Fruit fly (Drosophila melanogaster) whole organism, embryonic: ENCODE data around the gene CG13930.

ENCODE experiments used
- Abd-B ChIP-seq: fragments of 200-800 bp; sonication (Bioruptor generic); optimal IDR thresholded peaks from 2 replicates; lab custom pipeline; 2018; ENCODE audit warnings: missing biosample characterization, mild to moderate bottlenecking, missing genetic modification characterization, moderate library complexity
- Awh ChIP-seq: fragments of 200-800 bp; sonication (Bioruptor generic); IDR thresholded peaks from 2 replicates; pipeline ENCODE4, ENCODE4 v1.3.6; 2022; ENCODE audit warnings: missing biosample characterization, missing genetic modification characterization
- CG1024 ChIP-seq: fragments of 200-800 bp; sonication (Bioruptor generic); IDR thresholded peaks from 2 replicates; pipeline ENCODE4 v1.3.6; 2022; ENCODE audit warnings: missing biosample characterization, missing genetic modification characterization
- CG12104 ChIP-seq: fragments of 200-800 bp; sonication (Bioruptor generic); optimal IDR thresholded peaks from 3 replicates; lab custom pipeline; 2016; ENCODE audit warnings: missing biosample characterization, missing genetic modification characterization
- CG12299 ChIP-seq: fragments of 200-800 bp; sonication (Bioruptor generic); optimal IDR thresholded peaks from 2 replicates; lab custom pipeline; 2018; ENCODE audit warnings: missing biosample characterization, mild to moderate bottlenecking, missing genetic modification characterization
- CG1602 ChIP-seq: fragments of 200-800 bp; sonication (Bioruptor generic); optimal IDR thresholded peaks from 3 replicates; lab custom pipeline; 2016; ENCODE audit warnings: missing biosample characterization, missing genetic modification characterization
- CG1647 ChIP-seq: fragments of 200-800 bp; sonication (Bioruptor generic); optimal IDR thresholded peaks from 3 replicates; lab custom pipeline; 2016; ENCODE audit warnings: missing biosample characterization, missing genetic modification characterization
- CG16779 ChIP-seq: fragments of 200-800 bp; sonication (Bioruptor generic); IDR thresholded peaks from 2 replicates; pipeline ENCODE4 v1.3.6; 2022; ENCODE audit warnings: missing biosample characterization, missing genetic modification characterization
- CG18476 ChIP-seq: fragments of 200-800 bp; sonication (Bioruptor generic); optimal IDR thresholded peaks from 2 replicates; lab custom pipeline; 2016; ENCODE audit warnings: missing biosample characterization, mild to moderate bottlenecking, missing genetic modification characterization
- CG2120 ChIP-seq: fragments of 200-800 bp; sonication (Bioruptor generic); optimal IDR thresholded peaks from 3 replicates; lab custom pipeline; 2016; ENCODE audit warnings: missing biosample characterization, missing genetic modification characterization
- CG3065 ChIP-seq: fragments of 200-800 bp; sonication (Bioruptor generic); optimal IDR thresholded peaks from 2 replicates; lab custom pipeline; 2016; ENCODE audit warnings: missing biosample characterization, missing genetic modification characterization
- CG32767 ChIP-seq: fragments of 200-800 bp; sonication (Bioruptor generic); IDR thresholded peaks from 2 replicates; pipeline ENCODE4 v1.3.6; 2022; ENCODE audit warnings: missing biosample characterization, missing genetic modification characterization
- CG4424 ChIP-seq: fragments of 200-800 bp; sonication (Bioruptor generic); optimal IDR thresholded peaks from 3 replicates; lab custom pipeline; 2016; ENCODE audit warnings: missing biosample characterization, missing genetic modification characterization
- CG5245 ChIP-seq: fragments of 200-800 bp; sonication (Bioruptor generic); optimal IDR thresholded peaks from 3 replicates; lab custom pipeline; 2016; ENCODE audit warnings: missing biosample characterization, missing genetic modification characterization
- CG9609 ChIP-seq: fragments of 200-800 bp; sonication (Bioruptor generic); optimal IDR thresholded peaks from 3 replicates; lab custom pipeline; 2016; ENCODE audit warnings: missing biosample characterization, missing genetic modification characterization
- CG9797 ChIP-seq: fragments of 200-800 bp; sonication (Bioruptor generic); optimal IDR thresholded peaks from 3 replicates; lab custom pipeline; 2018; ENCODE audit warnings: missing biosample characterization, mild to moderate bottlenecking, missing genetic modification characterization
- Camta ChIP-seq: fragments of 200-800 bp; sonication (Bioruptor generic); optimal IDR thresholded peaks from 2 replicates; lab custom pipeline; 2016; ENCODE audit warnings: missing biosample characterization, missing genetic modification characterization
- D19B ChIP-seq: fragments of 200-800 bp; sonication (Bioruptor generic); optimal IDR thresholded peaks from 2 replicates; lab custom pipeline; 2017; ENCODE audit warnings: missing biosample characterization, mild to moderate bottlenecking, missing genetic modification characterization
- Elba2 ChIP-seq: fragments of 200-800 bp; sonication (Bioruptor generic); optimal IDR thresholded peaks from 3 replicates; lab custom pipeline; 2016; ENCODE audit warnings: missing biosample characterization, missing genetic modification characterization
- GATAe ChIP-seq: fragments of 200-800 bp; sonication (Bioruptor generic); conservative IDR thresholded peaks from 2 replicates; pipeline ENCODE4 v1.3.6; 2022; ENCODE audit warnings: missing biosample characterization, missing genetic modification characterization
- HmgZ ChIP-seq: fragments of 200-800 bp; sonication (Bioruptor generic); optimal IDR thresholded peaks from 2 replicates; lab custom pipeline; 2018; ENCODE audit warnings: missing biosample characterization, mild to moderate bottlenecking, missing genetic modification characterization
- Hmr ChIP-seq: fragments of 200-800 bp; sonication (Bioruptor generic); optimal IDR thresholded peaks from 3 replicates; lab custom pipeline; 2017; ENCODE audit warnings: mild to moderate bottlenecking, missing biosample characterization, missing genetic modification reagents, missing genetic modification characterization
- Jarid2 ChIP-seq: fragments of 200-800 bp; sonication (Bioruptor generic); optimal IDR thresholded peaks from 3 replicates; lab custom pipeline; 2017; ENCODE audit warnings: mild to moderate bottlenecking, missing biosample characterization, missing genetic modification reagents, missing genetic modification characterization
- Kr ChIP-seq: fragments of 200-800 bp; sonication (Bioruptor generic); optimal IDR thresholded peaks from 2 replicates; lab custom pipeline; 2017; ENCODE audit warnings: missing biosample characterization, mild to moderate bottlenecking, missing genetic modification characterization
- MESR4 ChIP-seq: fragments of 200-800 bp; sonication (Bioruptor generic); optimal IDR thresholded peaks from 2 replicates; lab custom pipeline; 2018; ENCODE audit warnings: missing biosample characterization, mild to moderate bottlenecking, missing genetic modification characterization, moderate library complexity
- Neu2 ChIP-seq: fragments of 200-800 bp; sonication (Bioruptor generic); optimal IDR thresholded peaks from 3 replicates; lab custom pipeline; 2016; ENCODE audit warnings: missing biosample characterization, missing genetic modification characterization, borderline replicate concordance
- Nf-YA ChIP-seq: fragments of 200-800 bp; sonication (Bioruptor generic); IDR thresholded peaks from 2 replicates; pipeline ENCODE4 v1.3.6; 2022; ENCODE audit warnings: missing biosample characterization, missing genetic modification characterization
- Oli ChIP-seq: fragments of 200-800 bp; sonication (Bioruptor generic); optimal IDR thresholded peaks from 2 replicates; lab custom pipeline; 2018; ENCODE audit warnings: missing biosample characterization, mild to moderate bottlenecking, missing genetic modification characterization, moderate library complexity
- PHDP ChIP-seq: fragments of 200-800 bp; sonication (Bioruptor generic); optimal IDR thresholded peaks from 3 replicates; lab custom pipeline; 2018; ENCODE audit warnings: missing biosample characterization, mild to moderate bottlenecking, missing genetic modification characterization, moderate library complexity
- Side ChIP-seq: fragments of 200-800 bp; sonication (Bioruptor generic); optimal IDR thresholded peaks from 2 replicates; lab custom pipeline; 2016; ENCODE audit warnings: missing biosample characterization, missing genetic modification characterization
- Spps ChIP-seq: fragments of 200-800 bp; sonication (Bioruptor generic); optimal IDR thresholded peaks from 2 replicates; lab custom pipeline; 2018; ENCODE audit warnings: missing biosample characterization, mild to moderate bottlenecking, missing genetic modification characterization
- Xrp1 ChIP-seq: fragments of 200-800 bp; sonication (Bioruptor generic); IDR thresholded peaks from 2 replicates; pipeline ENCODE4 v1.3.6; 2022; ENCODE audit warnings: missing biosample characterization, missing genetic modification characterization
- al ChIP-seq: fragments of 200-800 bp; sonication (Bioruptor generic); IDR thresholded peaks from 2 replicates; pipeline ENCODE4 v1.3.6; 2022; ENCODE audit warnings: missing biosample characterization, missing genetic modification characterization
- az2 ChIP-seq: fragments of 200-800 bp; sonication (Bioruptor generic); optimal IDR thresholded peaks from 3 replicates; lab custom pipeline; 2016; ENCODE audit warnings: missing biosample characterization, missing genetic modification characterization
- bbx ChIP-seq: fragments of 200-800 bp; sonication (Bioruptor generic); IDR thresholded peaks from 2 replicates; pipeline ENCODE4 v1.3.6; 2022; ENCODE audit warnings: missing biosample characterization, missing genetic modification characterization; ENCODE audit not compliant: partially characterized antibody
- cg ChIP-seq: fragments of 200-800 bp; sonication (Bioruptor generic); optimal IDR thresholded peaks from 3 replicates; lab custom pipeline; 2019; ENCODE audit warnings: missing biosample characterization, mild to moderate bottlenecking, missing genetic modification characterization, moderate library complexity
- eyg ChIP-seq: fragments of 200-800 bp; sonication (Bioruptor generic); optimal IDR thresholded peaks from 3 replicates; lab custom pipeline; 2016; ENCODE audit warnings: missing biosample characterization, missing genetic modification characterization
- fd102C ChIP-seq: fragments of 200-800 bp; sonication (Bioruptor generic); optimal IDR thresholded peaks from 2 replicates; lab custom pipeline; 2018; ENCODE audit warnings: missing biosample characterization, mild to moderate bottlenecking, missing genetic modification characterization, moderate library complexity
- gfzf ChIP-seq: fragments of 200-800 bp; sonication (Bioruptor generic); optimal IDR thresholded peaks from 2 replicates; lab custom pipeline; 2016; ENCODE audit warnings: missing biosample characterization, mild to moderate bottlenecking, missing genetic modification characterization, moderate library complexity
- gt ChIP-seq: fragments of 200-800 bp; sonication (Bioruptor generic); IDR thresholded peaks from 2 replicates; pipeline ENCODE4 v1.3.6; 2022; ENCODE audit warnings: missing biosample characterization, missing genetic modification characterization
- ham ChIP-seq: fragments of 200-800 bp; sonication (Bioruptor generic); IDR thresholded peaks from 2 replicates; pipeline ENCODE4 v1.3.6; 2022; ENCODE audit warnings: missing biosample characterization, missing genetic modification characterization
- her ChIP-seq: fragments of 200-800 bp; sonication (Bioruptor generic); optimal IDR thresholded peaks from 2 replicates; lab custom pipeline; 2016; ENCODE audit warnings: missing biosample characterization, missing genetic modification characterization
- hth ChIP-seq: fragments of >200 bp; optimal IDR thresholded peaks from 2 replicates; lab custom pipeline; 2017; ENCODE audit warnings: inconsistent platforms
- ind ChIP-seq: fragments of 200-800 bp; sonication (Bioruptor generic); optimal IDR thresholded peaks from 3 replicates; lab custom pipeline; 2016; ENCODE audit warnings: missing biosample characterization, missing genetic modification characterization
- knrl ChIP-seq: fragments of 200-800 bp; sonication (Bioruptor generic); IDR thresholded peaks from 3 replicates; pipeline ENCODE4 v1.3.6; 2022; ENCODE audit warnings: missing biosample characterization, missing genetic modification characterization; ENCODE audit not compliant: partially characterized antibody
- maf-S ChIP-seq: fragments of 200-800 bp; sonication (Bioruptor generic); optimal IDR thresholded peaks from 2 replicates; lab custom pipeline; 2016; ENCODE audit warnings: missing biosample characterization, missing genetic modification characterization
- otp ChIP-seq: fragments of 200-800 bp; sonication (Bioruptor generic); IDR thresholded peaks from 3 replicates; pipeline ENCODE4, ENCODE4 v1.3.6; 2022; ENCODE audit warnings: missing biosample characterization, missing genetic modification characterization
- sima ChIP-seq: fragments of 200-800 bp; sonication (Bioruptor generic); optimal IDR thresholded peaks from 2 replicates; lab custom pipeline; 2016; ENCODE audit warnings: missing biosample characterization, missing genetic modification characterization
- trem ChIP-seq: fragments of 200-800 bp; optimal IDR thresholded peaks from 3 replicates; lab custom pipeline; 2019; ENCODE audit warnings: missing biosample characterization, mild to moderate bottlenecking, missing genetic modification characterization, moderate library complexity
- vfl ChIP-seq: fragments of 200-800 bp; sonication (Bioruptor generic); optimal IDR thresholded peaks from 2 replicates; lab custom pipeline; 2016; ENCODE audit warnings: missing biosample characterization, missing genetic modification characterization
- zen2 ChIP-seq: fragments of 200-800 bp; sonication (Bioruptor generic); IDR thresholded peaks from 3 replicates; pipeline ENCODE4 v1.3.6; 2022; ENCODE audit warnings: missing biosample characterization, missing genetic modification characterization; ENCODE audit not compliant: partially characterized antibody

CG13930 gene

DNA sequence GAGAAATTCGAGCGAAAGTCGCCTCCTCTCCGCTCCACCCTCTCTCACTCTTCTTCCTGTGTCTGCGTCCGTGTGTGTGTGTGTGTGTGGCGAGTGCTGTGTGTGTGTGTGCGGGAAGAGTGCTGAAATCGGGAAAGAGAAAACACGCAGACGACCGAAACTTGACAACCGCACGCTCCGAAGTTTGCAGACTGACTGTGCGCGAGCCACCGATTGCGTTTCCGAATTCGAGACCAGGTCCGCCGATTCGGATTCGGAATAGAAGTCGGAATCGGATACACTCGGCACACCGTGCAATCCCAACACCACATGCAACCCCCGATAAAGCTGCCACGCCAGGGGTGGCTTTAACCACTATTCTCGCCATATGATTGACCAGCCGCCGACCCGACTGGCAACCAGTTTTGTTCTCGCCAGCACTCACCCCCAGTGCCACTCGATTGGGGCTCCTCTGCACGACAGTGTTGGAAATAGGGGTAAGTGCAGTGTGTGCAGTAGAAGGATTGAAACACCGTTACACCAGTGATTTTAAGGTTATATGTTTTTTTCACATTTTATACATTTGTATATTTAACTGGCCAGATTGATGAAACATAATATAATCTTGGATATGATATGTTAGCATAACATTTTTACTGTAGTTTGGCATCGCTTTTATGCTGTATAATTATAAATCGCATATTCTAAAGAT lies 44.2 kb downstream of the CG13930 start, which contains the start of gene CG13928 (continued):
- TF ChIP-seq Camta (GFP tag; lab: Kevin White, UChicago) (no peak), Abd-B (no peak), CG4424 (GFP tag; lab: Kevin White, UChicago) (no peak), fd102C (GFP tag; lab: Kevin White, UChicago) (no peak), CG1024 (GFP tag; lab: Robert Waterston, UW) (0 out of 2 replicates have a peak, but pooled peaks have one; percentile 20), zen2 (GFP tag; lab: Robert Waterston, UW) (no peak), Spps (no peak), Nf-YA (GFP tag; lab: Robert Waterston, UW) (no peak), Kr (GFP tag; lab: Kevin White, UChicago) (peak; percentile 44), eyg (GFP tag; lab: Kevin White, UChicago) (no peak), D19B (no peak), GATAe (GFP tag; lab: Robert Waterston, UW) (no peak), CG1602 (no peak), Jarid2 (GFP tag; lab: Kevin White, UChicago) (peak; percentile 66), Side (GFP tag; lab: Kevin White, UChicago) (no peak), PHDP (tag; lab: Kevin White, UChicago) (no peak), trem (tag; lab: Kevin White, UChicago) (no peak), CG12299 (tag; lab: Kevin White, UChicago) (no peak), CG5245 (GFP tag; lab: Kevin White, UChicago) (no peak), sima (GFP tag; lab: Kevin White, UChicago) (no peak), maf-S (GFP tag; lab: Kevin White, UChicago) (no peak), knrl (GFP tag; lab: Robert Waterston, UW) (0 out of 3 replicates have a peak, but pooled peaks have one; percentile 11), Elba2 (no peak), CG18476 (no peak), CG3065 (no peak), Oli (no peak), ind (no peak), otp (GFP tag; lab: Robert Waterston, UW) (no peak), gfzf (GFP tag; lab: Kevin White, UChicago) (no peak), Awh (no peak), CG32767 (GFP tag; lab: Robert Waterston, UW) (no peak), CG9797 (GFP tag; lab: Kevin White, UChicago) (no peak), CG2120 (GFP tag; lab: Kevin White, UChicago) (peak; percentile 10), MESR4 (GFP tag; lab: Kevin White, UChicago) (no peak), HmgZ (tag; lab: Kevin White, UChicago) (no peak), cg (GFP tag; lab: Kevin White, UChicago) (peak; percentile 77), ham (GFP tag; lab: Robert Waterston, UW) (no peak), hth (no peak), bbx (no peak), Xrp1 (GFP tag; lab: Robert Waterston, UW) (no peak), Neu2 (no peak), vfl (no peak), Hmr (GFP tag; lab: Kevin White, UChicago) (no peak), CG16779 (GFP tag; lab: Robert Waterston, UW) (peak; percentile 87), her (GFP tag; lab: Kevin White, UChicago) (no peak), CG1647 (GFP tag; lab: Kevin White, UChicago) (no peak), al (GFP tag; lab: Robert Waterston, UW) (no peak), az2 (GFP tag; lab: Kevin White, UChicago) (no peak), CG12104 (GFP tag; lab: Kevin White, UChicago) (no peak), gt (no peak), CG9609 (GFP tag; lab: Kevin White, UChicago) (no peak)
